Fruit fly (Drosophila melanogaster) whole organism, embryonic: ENCODE results near the gene RapGAP1.

Source experiments
- ATbp ChIP-seq: fragments of 200-800 bp; sonication (Bioruptor generic); optimal IDR thresholded peaks from 2 replicates; lab custom pipeline; 2017; ENCODE audit warnings: missing biosample characterization, mild to moderate bottlenecking, missing genetic modification characterization, missing genetic modification reagents
- Atf6 ChIP-seq: fragments of 200-800 bp; sonication (Bioruptor generic); IDR thresholded peaks from 2 replicates; pipeline ENCODE4 v1.3.6; 2022; ENCODE audit warnings: missing biosample characterization, missing genetic modification characterization
- Bteb2 ChIP-seq: fragments of 200-800 bp; sonication (Bioruptor generic); optimal IDR thresholded peaks from 2 replicates; lab custom pipeline; 2016; ENCODE audit warnings: missing biosample characterization, missing genetic modification characterization
- CG1024 ChIP-seq: fragments of 200-800 bp; sonication (Bioruptor generic); IDR thresholded peaks from 2 replicates; pipeline ENCODE4 v1.3.6; 2022; ENCODE audit warnings: missing biosample characterization, missing genetic modification characterization
- CG10431 ChIP-seq: fragments of 200-800 bp; sonication (Bioruptor generic); optimal IDR thresholded peaks from 3 replicates; lab custom pipeline; 2018; ENCODE audit warnings: missing biosample characterization, mild to moderate bottlenecking, missing genetic modification characterization
- CG10979 ChIP-seq: fragments of 200-800 bp; sonication (Bioruptor generic); optimal IDR thresholded peaks from 2 replicates; lab custom pipeline; 2018; ENCODE audit warnings: missing biosample characterization, mild to moderate bottlenecking, missing genetic modification characterization, moderate library complexity
- CG12299 ChIP-seq: fragments of 200-800 bp; sonication (Bioruptor generic); optimal IDR thresholded peaks from 2 replicates; lab custom pipeline; 2018; ENCODE audit warnings: missing biosample characterization, mild to moderate bottlenecking, missing genetic modification characterization
- CG12769 ChIP-seq: fragments of 200-800 bp; sonication (Bioruptor generic); optimal IDR thresholded peaks from 2 replicates; lab custom pipeline; 2019; ENCODE audit warnings: missing biosample characterization, mild to moderate bottlenecking, missing genetic modification characterization, moderate library complexity
- CG13296 ChIP-seq: fragments of 200-800 bp; sonication (Bioruptor generic); optimal IDR thresholded peaks from 3 replicates; lab custom pipeline; 2018; ENCODE audit warnings: missing biosample characterization, mild to moderate bottlenecking, missing genetic modification characterization
- CG14965 ChIP-seq: fragments of 200-800 bp; sonication (Bioruptor generic); optimal IDR thresholded peaks from 2 replicates; lab custom pipeline; 2016; ENCODE audit warnings: missing biosample characterization, missing genetic modification characterization, borderline replicate concordance
- CG15479 ChIP-seq: fragments of 200-800 bp; sonication (Bioruptor generic); optimal IDR thresholded peaks from 3 replicates; lab custom pipeline; 2019; ENCODE audit warnings: missing biosample characterization, mild to moderate bottlenecking, missing genetic modification characterization, moderate library complexity
- CG16863 ChIP-seq: fragments of 200-800 bp; sonication (Bioruptor generic); optimal IDR thresholded peaks from 3 replicates; lab custom pipeline; 2016; ENCODE audit warnings: missing biosample characterization, missing genetic modification characterization
- CG17568 ChIP-seq: fragments of 200-800 bp; sonication (Bioruptor generic); optimal IDR thresholded peaks from 2 replicates; lab custom pipeline; 2018; ENCODE audit warnings: missing biosample characterization, mild to moderate bottlenecking, missing genetic modification characterization, moderate library complexity
- CG17802 ChIP-seq: fragments of 200-800 bp; sonication (Bioruptor generic); optimal IDR thresholded peaks from 2 replicates; lab custom pipeline; 2018; ENCODE audit warnings: missing biosample characterization, mild to moderate bottlenecking, missing genetic modification characterization, moderate library complexity
- CG18599 ChIP-seq: fragments of 200-800 bp; sonication (Bioruptor generic); optimal IDR thresholded peaks from 3 replicates; lab custom pipeline; 2017; ENCODE audit warnings: missing biosample characterization, missing genetic modification characterization, mild to moderate bottlenecking, moderate library complexity, missing genetic modification reagents
- CG31224 ChIP-seq: fragments of 200-800 bp; sonication (Bioruptor generic); IDR thresholded peaks from 2 replicates; pipeline ENCODE4 v1.3.6; 2022; ENCODE audit warnings: missing biosample characterization, missing genetic modification characterization
- CG3407 ChIP-seq: fragments of 200-800 bp; sonication (Bioruptor generic); optimal IDR thresholded peaks from 2 replicates; lab custom pipeline; 2018; ENCODE audit warnings: missing biosample characterization, mild to moderate bottlenecking, missing genetic modification characterization
- CG43689 ChIP-seq: fragments of 200-800 bp; sonication (Bioruptor generic); IDR thresholded peaks from 2 replicates; pipeline ENCODE4 v1.3.6; 2022; ENCODE audit warnings: missing biosample characterization, missing genetic modification characterization
- CG4707 ChIP-seq: fragments of 200-800 bp; sonication (Bioruptor generic); optimal IDR thresholded peaks from 2 replicates; lab custom pipeline; 2018; ENCODE audit warnings: missing biosample characterization, mild to moderate bottlenecking, missing genetic modification characterization, moderate library complexity
- CG6272 ChIP-seq: fragments of 200-800 bp; sonication (Bioruptor generic); IDR thresholded peaks from 2 replicates; pipeline ENCODE4 v1.3.6; 2022; ENCODE audit warnings: missing biosample characterization, missing genetic modification characterization
- CG6765 ChIP-seq: fragments of 200-800 bp; sonication (Bioruptor generic); optimal IDR thresholded peaks from 3 replicates; lab custom pipeline; 2017; ENCODE audit warnings: missing biosample characterization, mild to moderate bottlenecking, missing genetic modification characterization
- CG6854 ChIP-seq: fragments of 200-800 bp; sonication (Bioruptor generic); optimal IDR thresholded peaks from 3 replicates; lab custom pipeline; 2017; ENCODE audit warnings: missing biosample characterization, mild to moderate bottlenecking, missing genetic modification characterization
- CG7745 ChIP-seq: fragments of 200-800 bp; sonication (Bioruptor generic); optimal IDR thresholded peaks from 2 replicates; lab custom pipeline; 2018; ENCODE audit warnings: missing biosample characterization, mild to moderate bottlenecking, missing genetic modification characterization, moderate library complexity
- CG7963 ChIP-seq: fragments of 200-800 bp; sonication (Bioruptor generic); IDR thresholded peaks from 3 replicates; pipeline ENCODE4 v1.3.6; 2022; ENCODE audit warnings: missing biosample characterization, missing genetic modification characterization; ENCODE audit not compliant: partially characterized antibody
- CTCF ChIP-seq: fragments of 200-800 bp; sonication (Bioruptor generic); optimal IDR thresholded peaks from 2 replicates; lab custom pipeline; 2017; ENCODE audit warnings: missing biosample characterization, mild to moderate bottlenecking, missing genetic modification characterization, moderate library complexity
- Dfd ChIP-seq, 2 experiments: fragments of >200 bp; optimal IDR thresholded peaks; 2 replicates each; lab custom pipeline; 2017; ENCODE audit warnings: missing biosample characterization in 2 of 2, missing genetic modification characterization in 2 of 2
- Hand ChIP-seq: fragments of 200-800 bp; sonication (Bioruptor generic); optimal IDR thresholded peaks from 2 replicates; lab custom pipeline; 2017; ENCODE audit warnings: mild to moderate bottlenecking, missing biosample characterization, missing genetic modification reagents, missing genetic modification characterization
- Hr78 ChIP-seq, 2 experiments: fragments of 200-800 bp in 1 of 2; fragments of >200 bp in 1 of 2; sonication (Bioruptor generic) in 1 of 2; optimal IDR thresholded peaks; 2 replicates each; lab custom pipeline; 2017 to 2019; ENCODE audit warnings: missing biosample characterization in 2 of 2, missing genetic modification characterization in 2 of 2, mild to moderate bottlenecking in 1 of 2, moderate library complexity in 1 of 2
- Mes4 ChIP-seq: fragments of 200-800 bp; sonication (Bioruptor generic); optimal IDR thresholded peaks from 2 replicates; lab custom pipeline; 2016; ENCODE audit warnings: missing biosample characterization, missing genetic modification characterization
- Myb ChIP-seq: fragments of 200-800 bp; sonication (Bioruptor generic); optimal IDR thresholded peaks from 2 replicates; lab custom pipeline; 2016; ENCODE audit warnings: missing biosample characterization, missing genetic modification characterization
- NC2α ChIP-seq: fragments of 200-800 bp; sonication (Bioruptor generic); optimal IDR thresholded peaks from 2 replicates; lab custom pipeline; 2016; ENCODE audit warnings: missing biosample characterization, missing genetic modification characterization
- Optix ChIP-seq: fragments of 200-800 bp; sonication (Bioruptor generic); IDR thresholded peaks from 3 replicates; pipeline ENCODE4 v1.3.6; 2022; ENCODE audit warnings: missing biosample characterization, missing genetic modification characterization
- Sox100B ChIP-seq: fragments of 200-800 bp; sonication (Bioruptor generic); optimal IDR thresholded peaks from 3 replicates; lab custom pipeline; 2018; ENCODE audit warnings: missing biosample characterization, mild to moderate bottlenecking, missing genetic modification characterization
- Sry-δ ChIP-seq: fragments of 200-800 bp; sonication (Bioruptor generic); optimal IDR thresholded peaks from 2 replicates; lab custom pipeline; 2016; ENCODE audit warnings: missing biosample characterization, missing genetic modification characterization
- Usf ChIP-seq: fragments of 200-800 bp; sonication (Bioruptor generic); optimal IDR thresholded peaks from 2 replicates; lab custom pipeline; 2017; ENCODE audit warnings: missing genotype, missing biosample characterization, missing genetic modification characterization
- al ChIP-seq: fragments of 200-800 bp; sonication (Bioruptor generic); IDR thresholded peaks from 2 replicates; pipeline ENCODE4 v1.3.6; 2022; ENCODE audit warnings: missing biosample characterization, missing genetic modification characterization
- bbx ChIP-seq: fragments of 200-800 bp; sonication (Bioruptor generic); IDR thresholded peaks from 2 replicates; pipeline ENCODE4 v1.3.6; 2022; ENCODE audit warnings: missing biosample characterization, missing genetic modification characterization; ENCODE audit not compliant: partially characterized antibody
- bowl ChIP-seq: fragments of 200-800 bp; sonication (Bioruptor generic); IDR thresholded peaks from 2 replicates; pipeline ENCODE4 v1.3.6; 2022; ENCODE audit warnings: missing biosample characterization, missing genetic modification characterization
- chif ChIP-seq, 2 experiments: fragments of 200-800 bp; sonication (Bioruptor generic); optimal IDR thresholded peaks; 3 replicates each; lab custom pipeline; 2016; ENCODE audit warnings: missing biosample characterization in 2 of 2, missing genetic modification characterization in 2 of 2
- ewg ChIP-seq: fragments of 200-800 bp; sonication (Bioruptor generic); optimal IDR thresholded peaks from 3 replicates; lab custom pipeline; 2017; ENCODE audit warnings: mild to moderate bottlenecking, missing biosample characterization, missing genetic modification reagents, missing genetic modification characterization
- fd102C ChIP-seq: fragments of 200-800 bp; sonication (Bioruptor generic); optimal IDR thresholded peaks from 2 replicates; lab custom pipeline; 2018; ENCODE audit warnings: missing biosample characterization, mild to moderate bottlenecking, missing genetic modification characterization, moderate library complexity
- gcm ChIP-seq: fragments of 200-800 bp; sonication (Bioruptor generic); optimal IDR thresholded peaks from 2 replicates; lab custom pipeline; 2019; ENCODE audit warnings: missing biosample characterization, mild to moderate bottlenecking, missing genetic modification characterization, moderate library complexity
- gem ChIP-seq: fragments of 200-800 bp; sonication (Bioruptor generic); optimal IDR thresholded peaks from 2 replicates; lab custom pipeline; 2019; ENCODE audit warnings: missing biosample characterization, mild to moderate bottlenecking, missing genetic modification characterization, moderate library complexity
- ind ChIP-seq: fragments of 200-800 bp; sonication (Bioruptor generic); optimal IDR thresholded peaks from 3 replicates; lab custom pipeline; 2016; ENCODE audit warnings: missing biosample characterization, missing genetic modification characterization
- ken ChIP-seq: fragments of 200-800 bp; sonication (Bioruptor generic); IDR thresholded peaks from 3 replicates; pipeline ENCODE4 v1.3.6; 2022; ENCODE audit warnings: missing biosample characterization, missing genetic modification characterization
- sens ChIP-seq: fragments of 200-800 bp; sonication (Bioruptor generic); peaks from one replicate; lab custom pipeline; 2016; ENCODE audit warnings: missing biosample characterization, missing genetic modification characterization
- sim ChIP-seq: fragments of 200-800 bp; sonication (Bioruptor generic); IDR thresholded peaks from 2 replicates; pipeline ENCODE4 v1.3.6; 2022; ENCODE audit warnings: missing biosample characterization, missing genetic modification characterization
- tgo ChIP-seq: fragments of 200-800 bp; sonication (Bioruptor generic); IDR thresholded peaks from 3 replicates; pipeline ENCODE4 v1.3.6; 2022; ENCODE audit warnings: missing biosample characterization, missing genetic modification characterization
- toy ChIP-seq: fragments of 200-800 bp; sonication (Bioruptor generic); IDR thresholded peaks from 2 replicates; pipeline ENCODE4 v1.3.6; 2022; ENCODE audit warnings: missing biosample characterization, missing genetic modification characterization
- z ChIP-seq: fragments of 200-800 bp; sonication (Bioruptor generic); IDR thresholded peaks from 3 replicates; pipeline ENCODE4 v1.3.6; 2022; ENCODE audit warnings: missing biosample characterization, missing genetic modification characterization

The RapGAP1 gene

dm6 chr2L:7525123-7525874, 53.5 kb downstream of the RapGAP1 start (continued):
- TF ChIP-seq bbx (GFP tag; lab: Robert Waterston, UW) = no peak
- no peak for TF ChIP-seq CG10979 (tag; lab: Kevin White, UChicago)
- no peak for TF ChIP-seq CTCF (GFP tag; lab: Kevin White, UChicago)
- no peak for TF ChIP-seq CG43689 (GFP tag; lab: Robert Waterston, UW)
- no peak for TF ChIP-seq CG14965
- no peak for TF ChIP-seq al (GFP tag; lab: Robert Waterston, UW)
- TF ChIP-seq Atf6 (GFP tag; lab: Robert Waterston, UW) = peak; percentile 28; the same call in 1 of the 2 replicates
- TF ChIP-seq Hr78 (GFP tag; optimal IDR thresholded peaks at IDR 0.05; lab: Kevin White, UChicago) = no peak
- TF ChIP-seq fd102C (GFP tag; lab: Kevin White, UChicago) = peak; percentile 2
- no peak for TF ChIP-seq CG1024 (GFP tag; lab: Robert Waterston, UW)
- no peak for TF ChIP-seq CG12769 (tag; lab: Kevin White, UChicago)
- no peak for TF ChIP-seq Mes4 (GFP tag; lab: Kevin White, UChicago)
- peak; percentile 43 for TF ChIP-seq CG3407 (GFP tag; lab: Kevin White, UChicago)
- TF ChIP-seq CG18599 (GFP tag; lab: Kevin White, UChicago) = no peak
- no peak for TF ChIP-seq Dfd (GFP tag; optimal IDR thresholded peaks at IDR 0.05; lab: Kevin White, UChicago)
- TF ChIP-seq CG16863 = no peak
- no peak for TF ChIP-seq Usf
- TF ChIP-seq ewg (GFP tag; lab: Kevin White, UChicago) = no peak
- no peak for TF ChIP-seq Hand (GFP tag; lab: Kevin White, UChicago)
- no peak for TF ChIP-seq Optix (GFP tag; lab: Robert Waterston, UW)
- TF ChIP-seq CG17802 (tag; lab: Kevin White, UChicago) = no peak
- no peak for TF ChIP-seq CG7745 (tag; lab: Kevin White, UChicago)
- no peak for TF ChIP-seq Myb
- TF ChIP-seq CG13296 (GFP tag; lab: Kevin White, UChicago) = peak; percentile 8
- no peak for TF ChIP-seq ind (GFP tag; lab: Kevin White, UChicago)
- no peak for TF ChIP-seq CG31224 (GFP tag; lab: Robert Waterston, UW)
- TF ChIP-seq CG15479 (GFP tag; lab: Kevin White, UChicago) = no peak
- TF ChIP-seq CG12299 (tag; lab: Kevin White, UChicago) = no peak
- TF ChIP-seq CG6272 = no peak
- TF ChIP-seq ken (GFP tag; lab: Robert Waterston, UW) = no peak
- TF ChIP-seq CG10431 (GFP tag; lab: Kevin White, UChicago) = no peak
- no peak for TF ChIP-seq chif (GFP tag; optimal IDR thresholded peaks at IDR 0.05; lab: Kevin White, UChicago)
- no peak for TF ChIP-seq bowl (GFP tag; lab: Robert Waterston, UW)
- TF ChIP-seq CG7963 = no peak
- TF ChIP-seq sens = peak; percentile 88
- TF ChIP-seq toy (GFP tag; lab: Robert Waterston, UW) = no peak
- TF ChIP-seq z = no peak
- peak; percentile 4 for TF ChIP-seq Bteb2 (GFP tag; lab: Kevin White, UChicago)
- TF ChIP-seq gem (tag; lab: Kevin White, UChicago) = peak; percentile 25
- no peak for TF ChIP-seq gcm (GFP tag; lab: Kevin White, UChicago)
- 0 out of 2 replicates have a peak, but pooled peaks have one; percentile 14 for TF ChIP-seq sim (GFP tag; lab: Robert Waterston, UW)
- TF ChIP-seq tgo = no peak
- peak; percentile 41 for TF ChIP-seq CG6765 (GFP tag; lab: Kevin White, UChicago)
- no peak for TF ChIP-seq CG17568
- peak; percentile 72 for TF ChIP-seq ATbp (GFP tag; lab: Kevin White, UChicago)
- no peak for TF ChIP-seq Sry-δ (GFP tag; lab: Kevin White, UChicago)
- peak; percentile 39 for TF ChIP-seq Sox100B (GFP tag; lab: Kevin White, UChicago)
- TF ChIP-seq CG6854 (GFP tag; lab: Kevin White, UChicago) = no peak
- TF ChIP-seq CG4707 (GFP tag; lab: Kevin White, UChicago) = no peak
- TF ChIP-seq NC2α (GFP tag; lab: Kevin White, UChicago) = no peak
